Fruit fly (Drosophila melanogaster): ENCODE data around the gene Peritrophin-15b.

Peritrophin-15b gene

dm6 chr2L:8381508-8382036 lies 13.2 kb downstream of the Peritrophin-15b start, which contains the start of gene AlaRS (continued):
- TF ChIP-seq Poxn (GFP tag; IDR thresholded peaks at IDR 0.05) (no peak), ttk (GFP tag; IDR thresholded peaks at IDR 0.05) (no peak), CG30403 (GFP tag; optimal IDR thresholded peaks at IDR 0.05) (peak; percentile 58), CG4707 (GFP tag; optimal IDR thresholded peaks at IDR 0.05) (no peak), CG3407 (GFP tag; optimal IDR thresholded peaks at IDR 0.05) (peak; percentile 24), cas (GFP tag; IDR thresholded peaks at IDR 0.05) (no peak), vfl (GFP tag; optimal IDR thresholded peaks at IDR 0.05) (peak; percentile 11), CG7271 (tag; optimal IDR thresholded peaks at IDR 0.05) (no peak), Hr51 (GFP tag; optimal IDR thresholded peaks at IDR 0.05) (peak in 1 of 2 experiments; percentile 46), run (tag; optimal IDR thresholded peaks at IDR 0.05) (no peak), Camta (GFP tag; optimal IDR thresholded peaks at IDR 0.05) (no peak), CG18476 (GFP tag; optimal IDR thresholded peaks at IDR 0.05) (peak; percentile 12), CG17385 (GFP tag; optimal IDR thresholded peaks at IDR 0.05) (peak; percentile 37), CG15269 (tag; optimal IDR thresholded peaks at IDR 0.05) (peak; percentile 39), CG10321 (GFP tag; IDR thresholded peaks at IDR 0.05) (no peak), grau (tag; optimal IDR thresholded peaks at IDR 0.05) (peak; percentile 66), Gug (GFP tag; IDR thresholded peaks at IDR 0.05) (no peak), Fer1 (GFP tag; optimal IDR thresholded peaks at IDR 0.05) (peak; percentile 57), CG6813 (GFP tag; optimal IDR thresholded peaks at IDR 0.05) (peak; percentile 3), Ssrp (tag; optimal IDR thresholded peaks at IDR 0.05) (peak; percentile 4), CG10209 (GFP tag; optimal IDR thresholded peaks at IDR 0.05) (peak; percentile 31), row (GFP tag; IDR thresholded peaks at IDR 0.05) (peak; percentile 79), CG3065 (GFP tag; optimal IDR thresholded peaks at IDR 0.05) (no peak), CG34422 (GFP tag; IDR thresholded peaks at IDR 0.05) (0 out of 3 replicates have a peak, but pooled peaks have one; percentile 26), zfh1 (GFP tag; IDR thresholded peaks at IDR 0.05) (peak; percentile 16; the same call in 1 of the 3 replicates), Deaf1 (tag; optimal IDR thresholded peaks at IDR 0.05) (peak; percentile 9), CG16779 (GFP tag; IDR thresholded peaks at IDR 0.05) (no peak), CG8089 (GFP tag; optimal IDR thresholded peaks at IDR 0.05) (no peak), Usf (GFP tag; optimal IDR thresholded peaks at IDR 0.05) (no peak), zen2 (GFP tag; IDR thresholded peaks at IDR 0.05; ENCODE audit: partially characterized antibody) (peak; percentile 59; the same call in 1 of the 3 replicates), dmrt11E (tag; optimal IDR thresholded peaks at IDR 0.05) (peak; percentile 40), lmd (GFP tag; IDR thresholded peaks at IDR 0.05) (0 out of 2 replicates have a peak, but pooled peaks have one; percentile 14), CG17359 (tag; optimal IDR thresholded peaks at IDR 0.05) (peak; percentile 37), Sox102F (GFP tag; optimal IDR thresholded peaks at IDR 0.05) (peak; percentile 31), tll (GFP tag; optimal IDR thresholded peaks at IDR 0.05) (no peak), Nf-YA (GFP tag; IDR thresholded peaks at IDR 0.05) (no peak), D (optimal IDR thresholded peaks at IDR 0.05) (no peak), D (GFP tag; optimal IDR thresholded peaks at IDR 0.05) (peak; percentile 19), CG6791 (GFP tag; IDR thresholded peaks at IDR 0.05; ENCODE audit: partially characterized antibody) (peak; percentile 59; the same call in 2 of the 3 replicates), CG11504 (tag; optimal IDR thresholded peaks at IDR 0.05) (peak; percentile 42), CG17568 (GFP tag; optimal IDR thresholded peaks at IDR 0.05) (peak; percentile 29), CG7839 (tag; optimal IDR thresholded peaks at IDR 0.05) (peak; percentile 46), Pdp1 (GFP tag; optimal IDR thresholded peaks at IDR 0.05) (peak in 1 of 2 experiments; percentile 60), Antp (GFP tag; optimal IDR thresholded peaks at IDR 0.05) (no peak), esg (GFP tag; conservative IDR thresholded peaks at IDR 0.05) (peak; percentile 18; the same call in 1 of the 2 replicates), stwl (tag; optimal IDR thresholded peaks at IDR 0.05) (peak; percentile 45), CG3163 (GFP tag; optimal IDR thresholded peaks at IDR 0.05) (no peak), ind (GFP tag; optimal IDR thresholded peaks at IDR 0.05) (peak; percentile 25), ac (GFP tag; optimal IDR thresholded peaks at IDR 0.05) (no peak), CTCF (GFP tag; optimal IDR thresholded peaks at IDR 0.05) (no peak)
